Worm (Caenorhabditis elegans) whole organism, early embryonic: ENCODE data around the gene T13H5.1.

ENCODE experiments used
- F13C5.2 ChIP-seq: sonication (generic microtip); optimal IDR thresholded peaks from 2 replicates; lab custom pipeline; 2017; ENCODE audit warnings: mild to moderate bottlenecking, missing genetic modification characterization, inconsistent platforms, missing compliant biosample characterization
- aly-1 ChIP-seq: sonication (generic microtip); optimal IDR thresholded peaks from 2 replicates; lab custom pipeline; 2016; ENCODE audit warnings: missing genetic modification characterization, missing compliant biosample characterization
- ama-1 ChIP-seq: fragments of 150-350 bp; optimal IDR thresholded peaks from 2 replicates; lab custom pipeline; 2014
- hmbx-1 ChIP-seq: sonication (generic microtip); optimal IDR thresholded peaks from 2 replicates; lab custom pipeline; 2016; ENCODE audit warnings: mild to moderate bottlenecking, missing genetic modification characterization, missing compliant biosample characterization
- pes-1 ChIP-seq: fragments of 200-800 bp; sonication (Bioruptor generic); IDR thresholded peaks from 2 replicates; pipeline ENCODE4 v1.3.6; 2022; ENCODE audit warnings: missing genetic modification reagents, missing genetic modification characterization, missing compliant biosample characterization
- scrt-1 ChIP-seq: fragments of 200-800 bp; sonication (Bioruptor generic); IDR thresholded peaks from 2 replicates; pipeline ENCODE4 v1.3.6; 2022; ENCODE audit warnings: missing genetic modification characterization, missing compliant biosample characterization
- sea-1 ChIP-seq: fragments of 200-800 bp; sonication (Bioruptor generic); conservative IDR thresholded peaks from 2 replicates; pipeline ENCODE4 v1.3.6; 2022; ENCODE audit warnings: missing genetic modification characterization, missing compliant biosample characterization
- tbx-37 ChIP-seq: fragments of 200-800 bp; sonication (Bioruptor generic); conservative IDR thresholded peaks from 2 replicates; pipeline ENCODE4 v1.3.6; 2022; ENCODE audit warnings: missing genetic modification reagents, missing genetic modification characterization, missing compliant biosample characterization
- tra-4 ChIP-seq: sonication (generic microtip); optimal IDR thresholded peaks from 2 replicates; lab custom pipeline; 2017; ENCODE audit warnings: missing genetic modification characterization, missing compliant biosample characterization

ce11 chrII:8525133-8525736 lies 16.4 kb upstream of the T13H5.1 start, which contains the start of the genes prp-9 and mrps-18B:
- TF ChIP-seq tra-4 (no peak), ama-1 (lab: Kevin White, UChicago) (no peak), F13C5.2 (tag; lab: Kevin White, UChicago) (no peak), aly-1 (tag; lab: Kevin White, UChicago) (no peak), tbx-37 (GFP tag; lab: Robert Waterston, UW) (no peak), sea-1 (GFP tag; lab: Robert Waterston, UW) (no peak), hmbx-1 (tag; lab: Kevin White, UChicago) (no peak), scrt-1 (GFP tag; lab: Robert Waterston, UW) (no peak), pes-1 (GFP tag; lab: Robert Waterston, UW) (no peak)
